Fruit fly (Drosophila melanogaster) whole organism, embryonic: Measurements from ENCODE around the gene CG15629.
A peak's percentile ranks its signal among the peaks of the same experiment; 100 is the strongest.

Experiments used
- Antp ChIP-seq: fragments of 200-800 bp; sonication (Bioruptor generic); optimal IDR thresholded peaks from 3 replicates; lab custom pipeline; 2016; ENCODE audit warnings: missing biosample characterization, missing genetic modification characterization
- Atf6 ChIP-seq: fragments of 200-800 bp; sonication (Bioruptor generic); IDR thresholded peaks from 2 replicates; pipeline ENCODE4 v1.3.6; 2022; ENCODE audit warnings: missing biosample characterization, missing genetic modification characterization
- CG10274 ChIP-seq: fragments of 200-800 bp; sonication (Bioruptor generic); optimal IDR thresholded peaks from 3 replicates; lab custom pipeline; 2017; ENCODE audit warnings: missing biosample characterization, mild to moderate bottlenecking, missing genetic modification characterization
- CG10321 ChIP-seq: fragments of 200-800 bp; sonication (Bioruptor generic); IDR thresholded peaks from 2 replicates; pipeline ENCODE4 v1.3.6; 2022; ENCODE audit warnings: missing biosample characterization, missing genetic modification characterization
- CG11560 ChIP-seq: fragments of 200-800 bp; sonication (Bioruptor generic); IDR thresholded peaks from 3 replicates; pipeline ENCODE4 v1.3.6; 2022; ENCODE audit warnings: missing biosample characterization, missing genetic modification characterization
- CG11695 ChIP-seq: fragments of 200-800 bp; sonication (Bioruptor generic); IDR thresholded peaks from 3 replicates; pipeline ENCODE4 v1.3.6; 2022; ENCODE audit warnings: missing biosample characterization, missing genetic modification characterization
- CG11723 ChIP-seq: fragments of 200-800 bp; sonication (Bioruptor generic); optimal IDR thresholded peaks from 2 replicates; lab custom pipeline; 2017; ENCODE audit warnings: missing biosample characterization, mild to moderate bottlenecking, missing genetic modification characterization
- CG12942 ChIP-seq: fragments of 200-800 bp; sonication (Bioruptor generic); optimal IDR thresholded peaks from 3 replicates; lab custom pipeline; 2016; ENCODE audit warnings: missing biosample characterization, missing genetic modification characterization
- CG14050 ChIP-seq: fragments of 200-800 bp; sonication (Bioruptor generic); IDR thresholded peaks from 3 replicates; pipeline ENCODE4 v1.3.6; 2022; ENCODE audit warnings: missing biosample characterization, missing genetic modification characterization
- CG14441 ChIP-seq: fragments of 200-800 bp; sonication (Bioruptor generic); IDR thresholded peaks from 2 replicates; pipeline ENCODE4 v1.3.6; 2022; ENCODE audit warnings: missing biosample characterization, missing genetic modification characterization
- CG15514 ChIP-seq: fragments of 200-800 bp; sonication (Bioruptor generic); optimal IDR thresholded peaks from 3 replicates; lab custom pipeline; 2017; ENCODE audit warnings: missing biosample characterization, missing genetic modification characterization, mild to moderate bottlenecking, moderate library complexity, missing genetic modification reagents
- CG16815 ChIP-seq: fragments of 200-800 bp; sonication (Bioruptor generic); optimal IDR thresholded peaks from 3 replicates; lab custom pipeline; 2017; ENCODE audit warnings: missing biosample characterization, mild to moderate bottlenecking, missing genetic modification characterization
- CG17186 ChIP-seq: fragments of 200-800 bp; sonication (Bioruptor generic); optimal IDR thresholded peaks from 3 replicates; lab custom pipeline; 2017; ENCODE audit warnings: missing biosample characterization, missing genetic modification reagents, missing genetic modification characterization
- CG17912 ChIP-seq: fragments of 200-800 bp; sonication (Bioruptor generic); optimal IDR thresholded peaks from 2 replicates; lab custom pipeline; 2018; ENCODE audit warnings: missing biosample characterization, mild to moderate bottlenecking, missing genetic modification characterization
- CG18262 ChIP-seq: fragments of 200-800 bp; optimal IDR thresholded peaks from 3 replicates; lab custom pipeline; 2019; ENCODE audit warnings: missing biosample characterization, mild to moderate bottlenecking, missing genetic modification characterization, moderate library complexity
- CG2199 ChIP-seq: fragments of 200-800 bp; sonication (Bioruptor generic); IDR thresholded peaks from 3 replicates; pipeline ENCODE4 v1.3.6; 2022; ENCODE audit warnings: missing biosample characterization, missing genetic modification characterization
- CG31224 ChIP-seq: fragments of 200-800 bp; sonication (Bioruptor generic); IDR thresholded peaks from 2 replicates; pipeline ENCODE4 v1.3.6; 2022; ENCODE audit warnings: missing biosample characterization, missing genetic modification characterization
- CG32772 ChIP-seq: fragments of 200-800 bp; sonication (Bioruptor generic); IDR thresholded peaks from 2 replicates; pipeline ENCODE4 v1.3.6; 2022; ENCODE audit warnings: missing biosample characterization, missing genetic modification characterization
- CG3407 ChIP-seq: fragments of 200-800 bp; sonication (Bioruptor generic); optimal IDR thresholded peaks from 2 replicates; lab custom pipeline; 2018; ENCODE audit warnings: missing biosample characterization, mild to moderate bottlenecking, missing genetic modification characterization
- CG34224 ChIP-seq: fragments of 200-800 bp; sonication (Bioruptor generic); IDR thresholded peaks from 3 replicates; pipeline ENCODE4 v1.3.6; 2022; ENCODE audit warnings: missing biosample characterization, missing genetic modification characterization; ENCODE audit not compliant: partially characterized antibody
- CG43689 ChIP-seq: fragments of 200-800 bp; sonication (Bioruptor generic); IDR thresholded peaks from 2 replicates; pipeline ENCODE4 v1.3.6; 2022; ENCODE audit warnings: missing biosample characterization, missing genetic modification characterization
- CG4424 ChIP-seq: fragments of 200-800 bp; sonication (Bioruptor generic); optimal IDR thresholded peaks from 3 replicates; lab custom pipeline; 2016; ENCODE audit warnings: missing biosample characterization, missing genetic modification characterization
- CG4854 ChIP-seq: fragments of 200-800 bp; sonication (Bioruptor generic); optimal IDR thresholded peaks from 2 replicates; lab custom pipeline; 2016; ENCODE audit warnings: missing biosample characterization, missing genetic modification characterization, inconsistent platforms
- CG7357 ChIP-seq: fragments of 200-800 bp; sonication (Bioruptor generic); IDR thresholded peaks from 3 replicates; pipeline ENCODE4 v1.3.6; 2022; ENCODE audit warnings: missing biosample characterization, missing genetic modification characterization
- CG7372 ChIP-seq: fragments of 200-800 bp; sonication (Bioruptor generic); IDR thresholded peaks from 2 replicates; pipeline ENCODE4 v1.3.6; 2022; ENCODE audit warnings: missing biosample characterization, missing genetic modification characterization
- CG8944 ChIP-seq: fragments of 200-800 bp; sonication (Bioruptor generic); optimal IDR thresholded peaks from 3 replicates; lab custom pipeline; 2016; ENCODE audit warnings: missing biosample characterization, missing genetic modification characterization
- Eip74EF ChIP-seq, 2 experiments: fragments of 200-800 bp in 1 of 2; fragments of >200 bp in 1 of 2; sonication (Bioruptor generic) in 1 of 2; optimal IDR thresholded peaks; 2 replicates each; lab custom pipeline; 2017 to 2019; ENCODE audit warnings: missing biosample characterization in 2 of 2, missing genetic modification characterization in 2 of 2, mild to moderate bottlenecking in 1 of 2, moderate library complexity in 1 of 2
- HmgD ChIP-seq: fragments of 200-800 bp; sonication (Bioruptor generic); optimal IDR thresholded peaks from 3 replicates; lab custom pipeline; 2016; ENCODE audit warnings: missing biosample characterization, missing genetic modification characterization
- Med ChIP-seq: fragments of 200-800 bp; sonication (Bioruptor generic); peaks from one replicate; lab custom pipeline; 2016; ENCODE audit warnings: missing biosample characterization, missing genetic modification characterization, mild to moderate bottlenecking, inconsistent platforms, moderate library complexity
- Optix ChIP-seq: fragments of 200-800 bp; sonication (Bioruptor generic); IDR thresholded peaks from 3 replicates; pipeline ENCODE4 v1.3.6; 2022; ENCODE audit warnings: missing biosample characterization, missing genetic modification characterization
- Pdp1 ChIP-seq, 2 experiments: fragments of 200-800 bp; sonication (Bioruptor generic); optimal IDR thresholded peaks; 3 replicates each; lab custom pipeline; 2016; ENCODE audit warnings: missing biosample characterization in 2 of 2, missing genetic modification characterization in 2 of 2, mild to moderate bottlenecking in 1 of 2, moderate library complexity in 1 of 2
- Rfx ChIP-seq: fragments of 200-800 bp; sonication (Bioruptor generic); IDR thresholded peaks from 2 replicates; pipeline ENCODE4 v1.3.6; 2022; ENCODE audit warnings: missing biosample characterization, missing genetic modification characterization
- Vsx1 ChIP-seq: fragments of 200-800 bp; sonication (Bioruptor generic); optimal IDR thresholded peaks from 2 replicates; lab custom pipeline; 2017; ENCODE audit warnings: missing biosample characterization, mild to moderate bottlenecking, missing genetic modification characterization, missing genetic modification reagents
- ato ChIP-seq: fragments of 200-800 bp; sonication (Bioruptor generic); IDR thresholded peaks from 2 replicates; pipeline ENCODE4 v1.3.6; 2022; ENCODE audit warnings: missing biosample characterization, missing genetic modification characterization; ENCODE audit not compliant: partially characterized antibody
- cas ChIP-seq: fragments of 200-800 bp; sonication (Bioruptor generic); IDR thresholded peaks from 2 replicates; pipeline ENCODE4 v1.3.6; 2022; ENCODE audit warnings: missing biosample characterization, missing genetic modification characterization
- chm ChIP-seq: fragments of 200-800 bp; sonication (Bioruptor generic); IDR thresholded peaks from 2 replicates; pipeline ENCODE4 v1.3.6; 2022; ENCODE audit warnings: missing biosample characterization, missing genetic modification characterization
- chn ChIP-seq: fragments of 200-800 bp; sonication (Bioruptor generic); optimal IDR thresholded peaks from 2 replicates; lab custom pipeline; 2016; ENCODE audit warnings: missing biosample characterization, missing genetic modification characterization
- fd102C ChIP-seq: fragments of 200-800 bp; sonication (Bioruptor generic); optimal IDR thresholded peaks from 2 replicates; lab custom pipeline; 2018; ENCODE audit warnings: missing biosample characterization, mild to moderate bottlenecking, missing genetic modification characterization, moderate library complexity
- grn ChIP-seq: fragments of 200-800 bp; sonication (Bioruptor generic); optimal IDR thresholded peaks from 3 replicates; lab custom pipeline; 2017; ENCODE audit warnings: missing biosample characterization, missing genetic modification characterization
- ham ChIP-seq: fragments of 200-800 bp; sonication (Bioruptor generic); IDR thresholded peaks from 2 replicates; pipeline ENCODE4 v1.3.6; 2022; ENCODE audit warnings: missing biosample characterization, missing genetic modification characterization
- hb ChIP-seq: fragments of 200-800 bp; sonication (Bioruptor generic); IDR thresholded peaks from 3 replicates; pipeline ENCODE4 v1.3.6; 2022; ENCODE audit warnings: missing biosample characterization, missing genetic modification characterization; ENCODE audit not compliant: partially characterized antibody
- kni ChIP-seq: fragments of 200-800 bp; sonication (Bioruptor generic); optimal IDR thresholded peaks from 3 replicates; lab custom pipeline; 2017; ENCODE audit warnings: mild to moderate bottlenecking, missing biosample characterization, missing genetic modification reagents, missing genetic modification characterization
- otp ChIP-seq: fragments of 200-800 bp; sonication (Bioruptor generic); IDR thresholded peaks from 3 replicates; pipeline ENCODE4, ENCODE4 v1.3.6; 2022; ENCODE audit warnings: missing biosample characterization, missing genetic modification characterization
- phol ChIP-seq: fragments of 200-800 bp; sonication (Bioruptor generic); optimal IDR thresholded peaks from 3 replicates; lab custom pipeline; 2018; ENCODE audit warnings: missing biosample characterization, mild to moderate bottlenecking, missing genetic modification characterization, moderate library complexity
- salm ChIP-seq: fragments of 200-800 bp; sonication (Bioruptor generic); optimal IDR thresholded peaks from 2 replicates; lab custom pipeline; 2018; ENCODE audit warnings: missing biosample characterization, mild to moderate bottlenecking, missing genetic modification characterization
- slou ChIP-seq: fragments of 200-800 bp; sonication (Bioruptor generic); optimal IDR thresholded peaks from 3 replicates; lab custom pipeline; 2016; ENCODE audit warnings: missing biosample characterization, missing genetic modification characterization
- sob ChIP-seq: fragments of 200-800 bp; sonication (Bioruptor generic); IDR thresholded peaks from 2 replicates; pipeline ENCODE4 v1.3.6; 2022; ENCODE audit warnings: missing biosample characterization, missing genetic modification characterization
- tio ChIP-seq: fragments of 200-800 bp; sonication (Bioruptor generic); optimal IDR thresholded peaks from 2 replicates; lab custom pipeline; 2017; ENCODE audit warnings: missing biosample characterization, missing genetic modification characterization, inconsistent platforms
- tll ChIP-seq, 2 experiments: fragments of 200-800 bp in 1 of 2; fragments of >200 bp in 1 of 2; sonication (Bioruptor generic) in 1 of 2; optimal IDR thresholded peaks; 2 replicates each; lab custom pipeline; 2017 to 2019; ENCODE audit warnings: missing biosample characterization in 2 of 2, missing genetic modification characterization in 2 of 2, mild to moderate bottlenecking in 1 of 2, moderate library complexity in 1 of 2

The CG15629 gene

DNA sequence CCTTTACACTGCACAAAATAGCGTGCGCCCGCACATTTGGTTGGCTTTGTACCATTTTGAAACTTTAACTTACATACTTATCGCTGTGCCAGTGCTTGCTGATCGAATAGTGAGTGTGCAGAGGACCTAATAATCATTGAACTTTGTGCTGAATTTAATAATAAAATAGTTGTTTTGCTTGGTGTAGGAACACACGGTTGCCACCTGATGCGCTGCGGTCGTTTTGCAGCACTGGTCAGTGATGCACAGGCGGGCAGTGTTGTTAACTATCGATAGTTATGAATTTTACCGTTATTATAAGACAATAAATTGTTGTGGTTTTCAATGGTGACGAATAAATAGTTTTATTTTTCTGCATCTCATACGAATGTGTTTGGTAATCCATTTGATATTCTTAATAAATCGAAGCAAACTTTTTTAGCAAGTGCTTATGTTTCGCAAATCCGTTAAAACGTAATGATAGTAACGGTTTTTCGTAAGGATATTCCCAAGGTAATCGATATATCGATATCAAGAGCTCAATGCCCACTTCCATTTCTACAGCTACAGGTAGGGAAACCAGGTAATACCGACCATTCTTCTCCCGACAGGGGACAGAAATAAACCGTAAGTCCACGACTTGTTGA, 25.1 kb downstream of the CG15629 start, which contains the start of the genes tank and CG12194 (continued):
- TF ChIP-seq otp (peak; percentile 99), CG7357 (GFP tag; lab: Robert Waterston, UW) (peak; percentile 96), CG16815 (GFP tag; lab: Kevin White, UChicago) (peak; percentile 99), Atf6 (peak; percentile 99), fd102C (peak; percentile 92), salm (peak; percentile 98), hb (peak; percentile 29; the same call in 1 of the 3 replicates), ham (GFP tag; lab: Robert Waterston, UW) (peak; percentile 97), chm (GFP tag; lab: Robert Waterston, UW) (peak; percentile 99), CG32772 (GFP tag; lab: Robert Waterston, UW) (peak; percentile 100), ato (0 out of 2 replicates have a peak, but pooled peaks have one; percentile 47), CG10321 (GFP tag; lab: Robert Waterston, UW) (peak; percentile 89), CG17912 (GFP tag; lab: Kevin White, UChicago) (peak; percentile 90), CG3407 (GFP tag; lab: Kevin White, UChicago) (peak; percentile 98), CG15514 (GFP tag; lab: Kevin White, UChicago) (peak; percentile 95), Pdp1 (GFP tag; optimal IDR thresholded peaks at IDR 0.05; lab: Kevin White, UChicago) (peak; percentile 98 to 99), CG34224 (GFP tag; lab: Robert Waterston, UW) (peak; percentile 70), CG10274 (GFP tag; lab: Kevin White, UChicago) (peak; percentile 93), sob (GFP tag; lab: Robert Waterston, UW) (peak; percentile 99), CG7372 (GFP tag; lab: Robert Waterston, UW) (peak; percentile 98), CG14441 (GFP tag; lab: Robert Waterston, UW) (peak; percentile 99), phol (tag; lab: Kevin White, UChicago) (peak; percentile 98), Rfx (GFP tag; lab: Robert Waterston, UW) (peak; percentile 100), CG11695 (GFP tag; lab: Robert Waterston, UW) (peak; percentile 99), slou (GFP tag; lab: Kevin White, UChicago) (peak; percentile 99), CG4854 (peak; percentile 99), cas (peak; percentile 98), Vsx1 (GFP tag; lab: Kevin White, UChicago) (peak; percentile 97), CG2199 (peak; percentile 100), CG31224 (peak; percentile 97), tio (peak; percentile 99), CG11560 (peak; percentile 93), CG14050 (peak; percentile 99), kni (GFP tag; lab: Kevin White, UChicago) (peak; percentile 31), CG12942 (GFP tag; lab: Kevin White, UChicago) (peak; percentile 99), chn (peak; percentile 99), tll (GFP tag; optimal IDR thresholded peaks at IDR 0.05; lab: Kevin White, UChicago) (peak in 1 of 2 experiments; percentile 31), CG4424 (GFP tag; lab: Kevin White, UChicago) (peak; percentile 99), Med (GFP tag; lab: Kevin White, UChicago) (peak; percentile 100), CG11723 (GFP tag; lab: Kevin White, UChicago) (peak; percentile 98), CG18262 (tag; lab: Kevin White, UChicago) (peak; percentile 98), CG17186 (GFP tag; lab: Kevin White, UChicago) (peak; percentile 96), CG8944 (GFP tag; lab: Kevin White, UChicago) (peak; percentile 99), Eip74EF (GFP tag; optimal IDR thresholded peaks at IDR 0.05; lab: Kevin White, UChicago) (peak in 1 of 2 experiments; percentile 96), HmgD (GFP tag; lab: Kevin White, UChicago) (peak; percentile 99), Antp (peak; percentile 99), grn (GFP tag; lab: Kevin White, UChicago) (peak; percentile 89), CG43689 (GFP tag; lab: Robert Waterston, UW) (peak; percentile 99), Optix (GFP tag; lab: Robert Waterston, UW) (peak; percentile 100)
